Worm (Caenorhabditis elegans): ENCODE measurements around the gene twk-40.

twk-40 gene

ce11 chrIII:13495571-13495970 lies 3.3 kb upstream of the twk-40 start, which contains the start of gene T28A8.2:
TSS of gene T28A8.2 (minus strand) at chrIII:13495671.
- TF ChIP-seq flt-1 (GFP tag; IDR thresholded peaks at IDR 0.05): no peak
- no peak for TF ChIP-seq klf-2 (GFP tag; conservative IDR thresholded peaks at IDR 0.05)
- TF ChIP-seq ztf-29 (GFP tag; IDR thresholded peaks at IDR 0.05): no peak
- TF ChIP-seq ref-1 (GFP tag; conservative IDR thresholded peaks at IDR 0.05): no peak
- no peak for TF ChIP-seq ztf-23 (GFP tag; IDR thresholded peaks at IDR 0.05)
- no peak for TF ChIP-seq med-1 (GFP tag; optimal IDR thresholded peaks at IDR 0.05; ENCODE audit: insufficient read depth)
- no peak for TF ChIP-seq T22C8.4 (GFP tag; IDR thresholded peaks at IDR 0.05)
- no peak for TF ChIP-seq tab-1 (GFP tag; IDR thresholded peaks at IDR 0.05)

- TF ChIP-seq tab-1 (GFP tag; IDR thresholded peaks at IDR 0.05) (no peak), cog-1 (tag; optimal IDR thresholded peaks at IDR 0.05) (no peak), flt-1 (GFP tag; IDR thresholded peaks at IDR 0.05) (no peak), ref-1 (GFP tag; conservative IDR thresholded peaks at IDR 0.05) (no peak), klf-2 (GFP tag; conservative IDR thresholded peaks at IDR 0.05) (no peak), ztf-29 (GFP tag; IDR thresholded peaks at IDR 0.05) (no peak), ztf-23 (GFP tag; IDR thresholded peaks at IDR 0.05) (no peak), T22C8.4 (GFP tag; IDR thresholded peaks at IDR 0.05) (no peak)
Observed at ce11 chrIII:13484024-13484423, 8.3 kb downstream of the twk-40 start, which contains the start of gene acc-4. TSS of gene acc-4 (minus strand) at chrIII:13484124.

DNA sequence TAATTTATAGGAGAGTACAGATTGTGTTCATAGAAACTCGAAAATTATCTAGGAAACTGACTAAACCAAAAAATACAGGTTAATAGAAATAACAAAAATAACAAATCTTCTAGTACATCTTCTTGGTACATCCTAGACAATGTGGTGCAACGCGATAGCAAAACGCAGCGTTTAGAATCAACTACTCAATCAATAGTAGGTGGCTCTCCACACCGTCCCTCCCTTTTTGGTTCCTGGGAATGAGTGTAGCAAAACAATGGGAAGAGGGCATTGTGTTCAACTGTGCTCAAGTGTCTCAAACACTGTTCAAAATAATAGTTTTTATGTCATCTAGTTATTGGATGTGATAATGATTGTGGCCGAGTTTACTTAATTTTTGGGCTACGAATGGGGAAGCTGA lies 15.6 kb downstream of the twk-40 start, which contains the start of gene T27E9.6:
TSS of gene T27E9.6 (minus strand) at position 101 of the 400 bp plus-strand sequence.
- TF ChIP-seq ref-1 (GFP tag; conservative IDR thresholded peaks at IDR 0.05): no peak
- no peak for TF ChIP-seq ztf-23 (GFP tag; IDR thresholded peaks at IDR 0.05)
- TF ChIP-seq klf-2 (GFP tag; conservative IDR thresholded peaks at IDR 0.05): no peak
- no peak for TF ChIP-seq flt-1 (GFP tag; IDR thresholded peaks at IDR 0.05)
- no peak for TF ChIP-seq med-1 (GFP tag; optimal IDR thresholded peaks at IDR 0.05; ENCODE audit: insufficient read depth)
- no peak for TF ChIP-seq cog-1 (tag; optimal IDR thresholded peaks at IDR 0.05)
- TF ChIP-seq ztf-29 (GFP tag; IDR thresholded peaks at IDR 0.05): no peak
- TF ChIP-seq tab-1 (GFP tag; IDR thresholded peaks at IDR 0.05): no peak
- TF ChIP-seq T22C8.4 (GFP tag; IDR thresholded peaks at IDR 0.05): no peak

DNA sequence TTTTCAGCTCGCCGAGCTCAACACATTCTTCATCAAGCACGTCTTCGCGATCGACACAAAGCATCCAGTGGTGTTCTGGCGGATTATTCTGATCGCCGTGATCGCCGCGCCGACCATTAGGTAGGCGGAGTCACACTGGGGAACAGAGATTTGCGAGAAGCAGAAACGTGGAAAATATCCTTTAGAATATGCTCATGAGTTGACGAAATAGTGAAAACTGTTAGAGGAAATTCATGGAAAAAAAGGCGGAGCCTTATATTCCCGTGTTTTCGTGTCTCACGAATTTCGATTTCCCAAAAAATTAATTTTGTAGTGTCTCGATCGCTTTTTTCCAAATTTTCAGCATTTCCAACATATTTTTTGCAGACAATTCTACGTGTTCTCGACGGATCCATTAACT lies 17.8 kb downstream of the twk-40 start:
- TF ChIP-seq ztf-23 (GFP tag; IDR thresholded peaks at IDR 0.05) (no peak), ztf-29 (GFP tag; IDR thresholded peaks at IDR 0.05) (no peak), ref-1 (GFP tag; conservative IDR thresholded peaks at IDR 0.05) (no peak), flt-1 (GFP tag; IDR thresholded peaks at IDR 0.05) (no peak; the same call in 1 of the 2 replicates), T22C8.4 (GFP tag; IDR thresholded peaks at IDR 0.05) (no peak), med-1 (GFP tag; optimal IDR thresholded peaks at IDR 0.05; ENCODE audit: insufficient read depth) (no peak), klf-2 (GFP tag; conservative IDR thresholded peaks at IDR 0.05) (no peak), tab-1 (GFP tag; IDR thresholded peaks at IDR 0.05) (no peak), cog-1 (tag; optimal IDR thresholded peaks at IDR 0.05) (no peak)

- TF ChIP-seq tab-1 (GFP tag; IDR thresholded peaks at IDR 0.05) (no peak), ztf-23 (GFP tag; IDR thresholded peaks at IDR 0.05) (no peak), klf-2 (GFP tag; conservative IDR thresholded peaks at IDR 0.05) (no peak), flt-1 (GFP tag; IDR thresholded peaks at IDR 0.05) (no peak), ref-1 (GFP tag; conservative IDR thresholded peaks at IDR 0.05) (no peak), cog-1 (tag; optimal IDR thresholded peaks at IDR 0.05) (no peak), T22C8.4 (GFP tag; IDR thresholded peaks at IDR 0.05) (no peak), med-1 (GFP tag; optimal IDR thresholded peaks at IDR 0.05; ENCODE audit: insufficient read depth) (no peak), ztf-29 (GFP tag; IDR thresholded peaks at IDR 0.05) (no peak)
Observed at ce11 chrIII:13471504-13471903, 20.8 kb downstream of the twk-40 start, which contains the start of gene pssy-2. TSS of gene pssy-2 (plus strand) at chrIII:13471804.

DNA sequence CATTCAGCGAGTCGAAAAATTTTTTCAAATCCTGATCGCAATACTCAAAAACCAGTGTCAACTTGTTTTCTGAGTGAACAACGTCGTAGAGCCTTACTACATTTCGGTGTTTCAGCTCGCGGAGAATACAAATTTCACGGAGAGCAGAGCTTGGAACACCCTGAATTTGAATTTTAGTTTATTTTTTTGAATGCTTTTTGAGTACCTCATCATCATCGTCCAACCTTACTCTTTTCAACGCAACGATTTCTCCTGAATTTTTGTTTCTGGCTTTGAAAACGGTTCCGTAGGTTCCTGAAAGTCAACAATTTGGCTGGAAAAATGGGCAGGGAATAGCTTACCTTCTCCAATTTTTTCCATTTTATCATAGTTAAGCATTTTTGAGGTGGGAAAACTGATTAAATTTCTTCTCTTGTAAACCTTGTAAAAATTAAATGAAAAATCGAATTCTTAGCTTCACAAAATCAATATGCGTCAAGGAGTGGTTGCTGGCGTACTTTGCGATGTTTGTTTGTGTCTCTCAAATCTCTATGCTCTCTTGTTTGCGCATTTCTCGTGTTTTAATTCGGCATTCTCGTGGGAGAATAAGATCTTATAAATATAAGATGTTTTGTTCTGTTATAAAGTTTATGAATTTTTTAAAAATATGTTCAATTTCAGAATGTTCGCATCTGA lies 26.2 kb downstream of the twk-40 start, which contains the start of gene cdk-5:
TSS of gene cdk-5 (minus strand) at position 425 of the 675 bp plus-strand sequence.
- TF ChIP-seq T22C8.4 (GFP tag; IDR thresholded peaks at IDR 0.05) (no peak), klf-2 (GFP tag; conservative IDR thresholded peaks at IDR 0.05) (no peak), flt-1 (GFP tag; IDR thresholded peaks at IDR 0.05) (no peak), tab-1 (GFP tag; IDR thresholded peaks at IDR 0.05) (no peak), cog-1 (tag; optimal IDR thresholded peaks at IDR 0.05) (no peak), ztf-23 (GFP tag; IDR thresholded peaks at IDR 0.05) (0 out of 2 replicates have a peak, but pooled peaks have one; percentile 6), ref-1 (GFP tag; conservative IDR thresholded peaks at IDR 0.05) (no peak)

- TF ChIP-seq klf-2 (GFP tag; conservative IDR thresholded peaks at IDR 0.05): no peak
- no peak for TF ChIP-seq med-1 (GFP tag; optimal IDR thresholded peaks at IDR 0.05; ENCODE audit: insufficient read depth)
- no peak for TF ChIP-seq flt-1 (GFP tag; IDR thresholded peaks at IDR 0.05)
- TF ChIP-seq ztf-29 (GFP tag; IDR thresholded peaks at IDR 0.05): no peak
- no peak for TF ChIP-seq tab-1 (GFP tag; IDR thresholded peaks at IDR 0.05)
- no peak for TF ChIP-seq T22C8.4 (GFP tag; IDR thresholded peaks at IDR 0.05)
- no peak for TF ChIP-seq cog-1 (tag; optimal IDR thresholded peaks at IDR 0.05)
- no peak for TF ChIP-seq ztf-23 (GFP tag; IDR thresholded peaks at IDR 0.05)
Observed at ce11 chrIII:13464493-13465362, 27.5 kb downstream of the twk-40 start, which contains the start of gene kel-3. TSS of gene kel-3 (plus strand) at chrIII:13464820.

DNA sequence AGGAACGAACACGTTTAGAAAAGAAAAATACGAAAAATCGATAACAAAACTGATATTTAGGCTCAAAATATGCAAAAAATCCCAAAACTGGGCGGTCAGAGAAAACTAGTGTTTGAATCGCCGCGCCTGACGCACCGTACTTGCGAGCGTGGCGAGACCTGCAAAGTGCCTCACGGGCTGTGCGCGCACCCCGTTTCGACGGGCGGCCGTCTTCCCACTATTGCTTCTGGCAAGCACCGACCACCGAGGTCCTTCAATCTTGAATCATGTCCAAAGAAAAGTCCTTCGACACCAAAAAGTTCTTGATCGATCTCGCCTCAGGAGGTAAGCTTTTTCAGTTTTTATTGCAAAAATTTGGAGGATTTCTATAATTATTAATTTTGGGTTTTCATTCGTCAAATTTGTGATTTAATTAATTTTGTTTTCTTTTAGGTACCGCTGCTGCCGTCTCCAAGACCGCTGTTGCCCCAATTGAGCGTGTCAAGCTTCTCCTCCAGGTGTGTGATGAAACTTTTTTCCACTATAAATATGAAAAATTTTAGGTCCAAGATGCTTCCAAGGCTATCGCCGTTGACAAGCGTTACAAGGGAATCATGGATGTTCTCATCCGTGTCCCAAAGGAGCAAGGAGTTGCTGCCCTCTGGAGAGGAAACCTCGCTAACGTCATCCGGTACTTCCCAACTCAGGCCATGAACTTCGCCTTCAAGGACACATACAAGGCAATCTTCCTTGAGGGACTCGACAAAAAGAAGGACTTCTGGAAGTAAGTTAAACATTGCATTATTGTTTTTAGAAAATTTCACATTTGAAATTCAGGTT lies 29.1 kb downstream of the twk-40 start, which contains the start of gene ant-1.1:
TSS of gene ant-1.1 (plus strand) at position 199 of the 819 bp plus-strand sequence.
- peak; percentile 85 for TF ChIP-seq flt-1 (GFP tag; IDR thresholded peaks at IDR 0.05)
- peak; percentile 39 for TF ChIP-seq T22C8.4 (GFP tag; IDR thresholded peaks at IDR 0.05)
- TF ChIP-seq ztf-29 (GFP tag; IDR thresholded peaks at IDR 0.05): 0 out of 2 replicates have a peak, but pooled peaks have one; percentile 28
- peak; percentile 58; the same call in 1 of the 2 replicates for TF ChIP-seq klf-2 (GFP tag; conservative IDR thresholded peaks at IDR 0.05)
- peak; percentile 85 for TF ChIP-seq ztf-23 (GFP tag; IDR thresholded peaks at IDR 0.05)
- no peak for TF ChIP-seq cog-1 (tag; optimal IDR thresholded peaks at IDR 0.05)
- no peak for TF ChIP-seq ref-1 (GFP tag; conservative IDR thresholded peaks at IDR 0.05)
- TF ChIP-seq tab-1 (GFP tag; IDR thresholded peaks at IDR 0.05): no peak
- no peak for TF ChIP-seq med-1 (GFP tag; optimal IDR thresholded peaks at IDR 0.05; ENCODE audit: insufficient read depth)

Data from whole organism, midembryonic.